Worm (Caenorhabditis elegans) whole organism, L3 larva: ENCODE data around the gene C16C8.9.

ENCODE experiments used
- ZK546.5 ChIP-seq: sonication (generic microtip); optimal IDR thresholded peaks from 2 replicates; lab custom pipeline; 2017; ENCODE audit warnings: missing biosample characterization, missing genetic modification characterization
- ama-1 ChIP-seq: fragments of 150-350 bp; optimal IDR thresholded peaks from 2 replicates; lab custom pipeline; 2018
- ceh-82 ChIP-seq: fragments of 150-350 bp; optimal IDR thresholded peaks from 2 replicates; lab custom pipeline; 2014; ENCODE audit warnings: missing biosample characterization, missing genetic modification characterization
- hmg-11 ChIP-seq: sonication (generic microtip); optimal IDR thresholded peaks from 2 replicates; lab custom pipeline; 2016; ENCODE audit warnings: missing genetic modification characterization, missing compliant biosample characterization
- nhr-11 ChIP-seq: fragments of 150-350 bp; optimal IDR thresholded peaks from 2 replicates; lab custom pipeline; 2014; ENCODE audit warnings: missing biosample characterization, missing genetic modification characterization
- nhr-25 ChIP-seq: sonication (generic microtip); optimal IDR thresholded peaks from 2 replicates; lab custom pipeline; 2017; ENCODE audit warnings: missing biosample characterization, missing genetic modification characterization
- nhr-28 ChIP-seq: fragments of 150-350 bp; optimal IDR thresholded peaks from 2 replicates; lab custom pipeline; 2014; ENCODE audit warnings: missing biosample characterization, missing genetic modification characterization
- tbx-2 ChIP-seq: sonication (generic microtip); optimal IDR thresholded peaks from 2 replicates; lab custom pipeline; 2016; ENCODE audit warnings: mild to moderate bottlenecking, missing genetic modification characterization, missing compliant biosample characterization
- unc-39 ChIP-seq: sonication (generic microtip); optimal IDR thresholded peaks from 4 replicates; lab custom pipeline; 2017; ENCODE audit warnings: missing biosample characterization, missing genetic modification characterization
- ztf-4 ChIP-seq: fragments of 150-350 bp; optimal IDR thresholded peaks from 2 replicates; lab custom pipeline; 2014; ENCODE audit warnings: missing biosample characterization, missing genetic modification characterization

DNA sequence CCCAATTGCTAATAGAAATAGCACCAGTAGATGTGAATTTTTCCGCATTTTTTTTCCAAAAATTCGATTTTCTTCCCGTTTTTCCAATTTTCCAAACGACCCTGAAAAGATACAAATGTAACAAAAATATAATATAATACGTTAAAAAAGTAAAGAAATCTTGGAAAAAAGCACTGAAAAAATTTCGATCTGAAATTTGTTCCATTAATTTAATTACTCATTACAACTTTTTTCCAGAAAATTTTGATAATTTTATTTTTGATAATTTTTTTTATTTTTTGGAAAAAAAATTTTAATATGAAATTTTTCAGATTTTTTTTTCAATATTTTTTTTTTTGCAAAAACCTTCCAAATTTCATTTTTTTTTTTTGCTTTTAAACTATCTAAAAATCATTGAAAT is 26.6 kb downstream of the C16C8.9 start, which contains the start of gene skpo-2:
- no peak for TF ChIP-seq ceh-82 (tag; lab: Kevin White, UChicago)
- TF ChIP-seq ztf-4 (tag; lab: Kevin White, UChicago), result no peak
- TF ChIP-seq ama-1 (lab: Kevin White, UChicago), result no peak
- no peak for TF ChIP-seq nhr-28 (tag; lab: Kevin White, UChicago)
- no peak for TF ChIP-seq nhr-11 (tag; lab: Kevin White, UChicago)
- no peak for TF ChIP-seq tbx-2 (tag; lab: Kevin White, UChicago)
- TF ChIP-seq hmg-11 (tag; lab: Kevin White, UChicago), result no peak
- no peak for TF ChIP-seq unc-39 (tag; lab: Kevin White, UChicago)
- TF ChIP-seq nhr-25, result no peak
- TF ChIP-seq ZK546.5, result no peak
